Worm (Caenorhabditis elegans): Measurements from ENCODE around the gene R08C7.8.

Gene R08C7.8

DNA sequence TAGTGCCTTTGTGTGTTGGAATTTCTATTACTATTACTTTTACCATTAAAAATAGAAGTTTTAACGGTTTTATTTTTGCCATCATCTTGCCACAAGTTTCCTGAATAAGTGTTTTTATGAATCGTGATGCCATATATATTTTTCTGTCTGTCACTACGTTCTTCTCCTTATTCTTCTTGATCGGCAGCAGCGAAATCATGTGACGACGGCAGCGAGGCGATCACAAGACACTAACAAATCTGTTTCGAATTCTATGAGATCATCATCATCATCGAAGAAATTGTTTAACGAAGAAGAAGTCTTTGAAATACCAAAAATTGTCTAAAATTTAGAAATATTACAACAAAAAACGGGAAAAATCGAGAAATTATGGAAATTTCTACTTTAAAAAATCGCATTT is 31.9 kb downstream of the R08C7.8 start (continued):
- TF ChIP-seq Y116A8C.19 (tag; optimal IDR thresholded peaks at IDR 0.05; ENCODE audit: borderline replicate concordance) (no peak), hpl-2 (GFP tag; optimal IDR thresholded peaks at IDR 0.05) (no peak), swsn-7 (tag; optimal IDR thresholded peaks at IDR 0.05) (peak; percentile 38), nhr-47 (tag; optimal IDR thresholded peaks at IDR 0.05) (peak; percentile 66), elt-2 (tag; optimal IDR thresholded peaks at IDR 0.05) (no peak), snu-23 (GFP tag; optimal IDR thresholded peaks at IDR 0.05) (peak; percentile 87), ceh-82 (tag; optimal IDR thresholded peaks at IDR 0.05) (peak in 1 of 3 experiments; percentile 5), mef-2 (tag; optimal IDR thresholded peaks at IDR 0.05) (no peak), grh-1 (GFP tag; IDR thresholded peaks at IDR 0.05) (peak; percentile 60), ama-1 (optimal IDR thresholded peaks at IDR 0.05) (no peak), tlp-1 (tag; optimal IDR thresholded peaks at IDR 0.05) (no peak), unc-30 (tag; optimal IDR thresholded peaks at IDR 0.05) (no peak), aha-1 (tag; optimal IDR thresholded peaks at IDR 0.05) (no peak), lin-15B (tag; optimal IDR thresholded peaks at IDR 0.05) (no peak), C34B4.2 (tag; optimal IDR thresholded peaks at IDR 0.05) (no peak), ces-1 (GFP tag; optimal IDR thresholded peaks at IDR 0.05) (no peak), lin-39 (tag; optimal IDR thresholded peaks at IDR 0.05) (no peak), dsc-1 (tag; optimal IDR thresholded peaks at IDR 0.05) (peak; percentile 51), alr-1 (tag; optimal IDR thresholded peaks at IDR 0.05; ENCODE audit: borderline replicate concordance) (no peak), lin-35 (GFP tag; optimal IDR thresholded peaks at IDR 0.05) (peak; percentile 7 to 75), ceh-88 (GFP tag; IDR thresholded peaks at IDR 0.05) (no peak), ceh-63 (GFP tag; optimal IDR thresholded peaks at IDR 0.05) (no peak), nhr-28 (tag; optimal IDR thresholded peaks at IDR 0.05) (no peak), elt-3 (tag; optimal IDR thresholded peaks at IDR 0.05) (peak in 2 of 6 experiments; percentile 55 to 92), ceh-90 (tag; optimal IDR thresholded peaks at IDR 0.05) (no peak), jun-1 (tag; optimal IDR thresholded peaks at IDR 0.05) (no peak), lin-13 (GFP tag; optimal IDR thresholded peaks at IDR 0.05) (peak; percentile 46), unc-130 (tag; optimal IDR thresholded peaks at IDR 0.05) (peak; percentile 85), lsy-2 (tag; optimal IDR thresholded peaks at IDR 0.05) (peak; percentile 64 to 71), nhr-77 (tag; optimal IDR thresholded peaks at IDR 0.05) (no peak), fkh-4 (tag; optimal IDR thresholded peaks at IDR 0.05; ENCODE audit: borderline replicate concordance) (no peak)

ce11 chrIV:4400350-4401326 is 33.7 kb downstream of the R08C7.8 start, which contains the start of gene Y24D9A.6:
Gene Y24D9A.6, minus strand, starts transcription at chrIV:4400400.
- TF ChIP-seq nhr-237 (tag; optimal IDR thresholded peaks at IDR 0.05): peak; percentile 57
- peak; percentile 96 for TF ChIP-seq efl-3 (GFP tag; optimal IDR thresholded peaks at IDR 0.05)
- no peak for TF ChIP-seq ceh-90 (tag; optimal IDR thresholded peaks at IDR 0.05)
- TF ChIP-seq lin-15B (tag; optimal IDR thresholded peaks at IDR 0.05): no peak
- peak; percentile 66 for TF ChIP-seq vab-15 (tag; optimal IDR thresholded peaks at IDR 0.05)
- no peak for TF ChIP-seq nhr-76 (tag; optimal IDR thresholded peaks at IDR 0.05)
- TF ChIP-seq zip-4 (GFP tag; optimal IDR thresholded peaks at IDR 0.05): no peak
- no peak for TF ChIP-seq unc-98 (GFP tag; IDR thresholded peaks at IDR 0.05)
- TF ChIP-seq dsc-1 (tag; optimal IDR thresholded peaks at IDR 0.05): no peak
- no peak for TF ChIP-seq hlh-17 (GFP tag; optimal IDR thresholded peaks at IDR 0.05; ENCODE audit: borderline replicate concordance)
- TF ChIP-seq C16A3.4 (tag; optimal IDR thresholded peaks at IDR 0.05): peak; percentile 72
- TF ChIP-seq sup-37 (GFP tag; optimal IDR thresholded peaks at IDR 0.05): no peak
- TF ChIP-seq ceh-8 (GFP tag; optimal IDR thresholded peaks at IDR 0.05): no peak
- TF ChIP-seq dpl-1 (GFP tag; optimal IDR thresholded peaks at IDR 0.05): peak; percentile 60 to 75 (median 69)
- TF ChIP-seq snpc-4 (tag; optimal IDR thresholded peaks at IDR 0.05): no peak
- TF ChIP-seq egl-27 (tag; optimal IDR thresholded peaks at IDR 0.05): peak; percentile 58 to 71
- peak; percentile 50 for TF ChIP-seq ama-1 (optimal IDR thresholded peaks at IDR 0.05)
- 0 out of 2 replicates have a peak, but pooled peaks have one; percentile 43 for TF ChIP-seq ceh-88 (GFP tag; IDR thresholded peaks at IDR 0.05)
- TF ChIP-seq blmp-1 (tag; optimal IDR thresholded peaks at IDR 0.05): peak; percentile 98
- TF ChIP-seq alr-1 (tag; optimal IDR thresholded peaks at IDR 0.05; ENCODE audit: borderline replicate concordance): no peak
- TF ChIP-seq grh-1 (GFP tag; IDR thresholded peaks at IDR 0.05): peak; percentile 100
- TF ChIP-seq mab-9 (GFP tag; IDR thresholded peaks at IDR 0.05): peak; percentile 59
- TF ChIP-seq pag-3 (tag; optimal IDR thresholded peaks at IDR 0.05; ENCODE audit: borderline replicate concordance, insufficient read depth): no peak
- TF ChIP-seq zag-1 (tag; optimal IDR thresholded peaks at IDR 0.05): no peak
- TF ChIP-seq nhr-71 (tag; optimal IDR thresholded peaks at IDR 0.05): peak; percentile 88
- peak; percentile 74 for TF ChIP-seq hpl-2 (GFP tag; optimal IDR thresholded peaks at IDR 0.05)

Measured in whole organism, L1 larva.